Worm (Caenorhabditis elegans): ENCODE data around the gene cdc-14.
A peak's percentile ranks its signal among the peaks of the same experiment; 100 is the strongest.

cdc-14 gene

DNA sequence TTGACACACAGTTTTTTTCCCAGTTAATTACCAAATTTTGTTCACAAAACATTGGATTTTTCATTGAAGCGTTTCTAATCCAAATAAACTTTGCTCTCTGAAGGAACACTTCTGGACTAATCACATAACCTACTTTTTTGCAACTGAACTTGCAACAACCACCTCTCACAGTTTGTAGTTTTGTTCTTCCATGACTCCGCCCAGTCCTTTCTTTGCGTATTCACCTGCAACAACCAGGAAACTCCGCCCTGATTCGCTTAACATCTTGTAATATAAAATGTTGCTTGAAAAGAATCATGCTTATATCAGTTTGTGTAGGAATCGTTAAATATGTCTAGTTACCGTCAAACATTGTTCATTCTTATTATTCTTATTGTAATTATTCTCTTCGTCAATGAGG lies 36.8 kb downstream of the cdc-14 start, which contains the start of gene ins-11:
Gene ins-11, plus strand, starts transcription at position 301 of the 400 bp plus-strand sequence.
- TF ChIP-seq lin-29 (GFP tag; IDR thresholded peaks at IDR 0.05), result no peak
- no peak for TF ChIP-seq ama-1 (optimal IDR thresholded peaks at IDR 0.05)
- no peak for TF ChIP-seq snpc-1.2 (GFP tag; IDR thresholded peaks at IDR 0.05)
- no peak for TF ChIP-seq daf-19 (GFP tag; conservative IDR thresholded peaks at IDR 0.05)
- no peak for TF ChIP-seq fkh-10 (GFP tag; optimal IDR thresholded peaks at IDR 0.05)
- TF ChIP-seq fos-1 (tag; optimal IDR thresholded peaks at IDR 0.05), result no peak
- no peak for TF ChIP-seq zip-11 (GFP tag; IDR thresholded peaks at IDR 0.05)
- no peak for TF ChIP-seq snpc-4 (tag; optimal IDR thresholded peaks at IDR 0.05)
- no peak for TF ChIP-seq arid-1 (GFP tag; conservative IDR thresholded peaks at IDR 0.05)
- no peak for TF ChIP-seq nhr-42 (GFP tag; IDR thresholded peaks at IDR 0.05)
- TF ChIP-seq hif-1 (tag; optimal IDR thresholded peaks at IDR 0.05), result no peak

DNA sequence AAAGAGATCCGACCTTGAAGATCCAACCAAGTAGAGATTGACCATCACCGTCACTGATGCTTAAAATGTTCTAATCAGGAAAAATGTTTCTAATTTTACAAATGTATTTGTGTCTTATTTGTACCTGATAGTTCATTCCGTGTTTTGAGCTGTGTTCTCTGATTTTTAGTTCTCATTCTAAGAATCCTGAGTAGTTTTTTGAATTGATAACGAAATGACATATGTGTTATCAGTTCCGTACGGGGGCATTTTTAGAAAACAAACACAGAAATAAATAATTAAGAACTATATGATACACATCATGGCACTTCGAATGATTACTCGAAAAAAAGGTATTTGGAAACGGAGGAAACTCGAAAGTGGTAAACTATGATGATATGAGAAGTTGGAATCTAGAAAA lies 37.7 kb downstream of the cdc-14 start:
- no peak for TF ChIP-seq daf-16 (GFP tag; optimal IDR thresholded peaks at IDR 0.05)
- TF ChIP-seq daf-16 (tag; optimal IDR thresholded peaks at IDR 0.05), result peak; percentile 47
- TF ChIP-seq lsy-2 (tag; optimal IDR thresholded peaks at IDR 0.05), result no peak
- TF ChIP-seq nhr-76 (tag; optimal IDR thresholded peaks at IDR 0.05), result no peak
- TF ChIP-seq nhr-102 (tag; optimal IDR thresholded peaks at IDR 0.05), result peak; percentile 22
- TF ChIP-seq nhr-10 (tag; optimal IDR thresholded peaks at IDR 0.05), result no peak
- TF ChIP-seq php-3 (GFP tag; IDR thresholded peaks at IDR 0.05), result no peak
- TF ChIP-seq unc-62 (GFP tag; optimal IDR thresholded peaks at IDR 0.05 in 1 of 2), result peak in 1 of 2 experiments; percentile 2
- no peak for TF ChIP-seq unc-62 (tag; optimal IDR thresholded peaks at IDR 0.05)
- TF ChIP-seq dve-1 (tag; optimal IDR thresholded peaks at IDR 0.05; ENCODE audit: insufficient read depth), result peak; percentile 21

DNA sequence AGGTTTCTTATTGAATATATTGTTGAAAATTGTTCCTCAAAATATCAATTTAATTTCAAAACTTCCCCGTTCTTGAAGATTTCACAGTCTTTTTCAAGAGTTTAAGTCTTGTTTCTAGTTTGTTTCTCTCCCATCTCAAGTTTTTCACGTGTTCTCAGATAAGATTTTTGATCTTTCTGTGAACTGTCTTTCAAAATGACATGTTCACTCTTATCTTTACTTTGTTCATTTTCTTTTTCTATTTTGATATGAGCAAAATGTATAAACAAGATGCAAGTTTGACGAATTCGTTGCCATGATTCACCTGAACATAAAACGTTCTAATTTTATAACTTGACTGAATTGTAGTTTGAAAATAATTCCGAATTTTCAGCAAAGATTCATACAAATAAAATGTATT lies 38.4 kb downstream of the cdc-14 start:
- no peak for TF ChIP-seq daf-16 (GFP tag; optimal IDR thresholded peaks at IDR 0.05)
- TF ChIP-seq daf-16 (tag; optimal IDR thresholded peaks at IDR 0.05), result peak; percentile 51
- peak; percentile 85 for TF ChIP-seq dmd-6 (GFP tag; IDR thresholded peaks at IDR 0.05)
- peak; percentile 19 for TF ChIP-seq dve-1 (tag; optimal IDR thresholded peaks at IDR 0.05; ENCODE audit: insufficient read depth)
- TF ChIP-seq lin-13 (GFP tag; optimal IDR thresholded peaks at IDR 0.05), result no peak

DNA sequence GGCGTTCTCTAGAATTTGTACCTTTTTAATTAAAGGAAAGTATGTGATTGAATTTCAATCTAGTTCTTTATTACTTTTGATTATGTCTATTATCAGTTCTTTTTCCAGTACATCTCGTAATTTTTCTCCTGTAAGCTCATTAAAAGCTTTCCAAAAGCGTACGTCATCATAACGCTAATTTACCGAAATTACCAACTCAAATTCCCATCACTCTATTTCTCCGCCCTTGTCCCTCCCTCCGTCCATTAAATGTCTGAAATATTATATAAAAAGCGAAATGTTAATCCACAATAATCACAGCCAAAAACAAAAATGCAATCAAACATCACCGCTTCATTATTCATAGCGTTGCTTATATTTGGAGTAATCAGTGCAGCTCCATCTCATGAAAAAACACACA lies 38.9 kb downstream of the cdc-14 start, which contains the start of gene ins-12:
Gene ins-12, plus strand, starts transcription at position 301 of the 400 bp plus-strand sequence.
- TF ChIP-seq snpc-1.2 (GFP tag; IDR thresholded peaks at IDR 0.05) (no peak), nhr-76 (tag; optimal IDR thresholded peaks at IDR 0.05) (no peak), nhr-48 (tag; optimal IDR thresholded peaks at IDR 0.05) (no peak), lin-38 (GFP tag; IDR thresholded peaks at IDR 0.05) (no peak), nhr-77 (tag; optimal IDR thresholded peaks at IDR 0.05) (no peak), lin-13 (GFP tag; optimal IDR thresholded peaks at IDR 0.05) (no peak), lsy-2 (tag; optimal IDR thresholded peaks at IDR 0.05) (no peak), fos-1 (tag; optimal IDR thresholded peaks at IDR 0.05) (no peak), sdz-12 (GFP tag; optimal IDR thresholded peaks at IDR 0.05) (no peak), ztf-7 (tag; optimal IDR thresholded peaks at IDR 0.05) (no peak), nhr-25 (tag; optimal IDR thresholded peaks at IDR 0.05; ENCODE audit: borderline replicate concordance, insufficient read depth) (no peak), Y105C5A.15 (GFP tag; IDR thresholded peaks at IDR 0.05) (no peak), ztf-11 (tag; optimal IDR thresholded peaks at IDR 0.05) (no peak), dpl-1 (GFP tag; optimal IDR thresholded peaks at IDR 0.05) (no peak), nhr-28 (tag; optimal IDR thresholded peaks at IDR 0.05) (no peak), daf-12 (tag; optimal IDR thresholded peaks at IDR 0.05) (no peak)

- TF ChIP-seq hlh-11 (tag; optimal IDR thresholded peaks at IDR 0.05) (peak; percentile 60), dve-1 (tag; optimal IDR thresholded peaks at IDR 0.05; ENCODE audit: insufficient read depth) (peak; percentile 71), mxl-2 (GFP tag; conservative IDR thresholded peaks at IDR 0.05) (peak; percentile 47; the same call in 1 of the 2 replicates), daf-16 (GFP tag; optimal IDR thresholded peaks at IDR 0.05) (no peak), daf-16 (tag; optimal IDR thresholded peaks at IDR 0.05) (peak; percentile 90), hlh-30 (tag; optimal IDR thresholded peaks at IDR 0.05; ENCODE audit: insufficient read depth) (peak; percentile 69), nhr-76 (tag; optimal IDR thresholded peaks at IDR 0.05) (no peak), dmd-6 (GFP tag; IDR thresholded peaks at IDR 0.05) (peak; percentile 53), mdl-1 (tag; optimal IDR thresholded peaks at IDR 0.05) (peak in 1 of 2 experiments; percentile 23), lin-29 (GFP tag; IDR thresholded peaks at IDR 0.05) (no peak), attf-4 (tag; optimal IDR thresholded peaks at IDR 0.05) (no peak), nhr-28 (tag; optimal IDR thresholded peaks at IDR 0.05) (peak; percentile 44), pqm-1 (tag; optimal IDR thresholded peaks at IDR 0.05) (peak; percentile 52)
These were observed 39.7 kb downstream of the cdc-14 start for ce11 chrII:5553531-5553930.

All from whole organism, L4 larva.